Fruit fly (Drosophila melanogaster) whole organism, embryonic: ENCODE results near the gene CG4991.

ENCODE experiments used
- Awh ChIP-seq: fragments of 200-800 bp; sonication (Bioruptor generic); IDR thresholded peaks from 2 replicates; pipeline ENCODE4, ENCODE4 v1.3.6; 2022; ENCODE audit warnings: missing biosample characterization, missing genetic modification characterization
- Bgb ChIP-seq: fragments of 200-800 bp; sonication (Bioruptor generic); IDR thresholded peaks from 2 replicates; pipeline ENCODE4 v1.3.6; 2022; ENCODE audit warnings: missing biosample characterization, missing genetic modification characterization; ENCODE audit not compliant: partially characterized antibody
- CG10462 ChIP-seq: fragments of 200-800 bp; sonication (Bioruptor generic); optimal IDR thresholded peaks from 2 replicates; lab custom pipeline; 2016; ENCODE audit warnings: missing biosample characterization, missing genetic modification characterization
- CG12155 ChIP-seq: fragments of 200-800 bp; sonication (Bioruptor generic); optimal IDR thresholded peaks from 3 replicates; lab custom pipeline; 2016; ENCODE audit warnings: missing biosample characterization, missing genetic modification characterization
- CG12299 ChIP-seq: fragments of 200-800 bp; sonication (Bioruptor generic); optimal IDR thresholded peaks from 2 replicates; lab custom pipeline; 2018; ENCODE audit warnings: missing biosample characterization, mild to moderate bottlenecking, missing genetic modification characterization
- CG15514 ChIP-seq: fragments of 200-800 bp; sonication (Bioruptor generic); optimal IDR thresholded peaks from 3 replicates; lab custom pipeline; 2017; ENCODE audit warnings: missing biosample characterization, missing genetic modification characterization, mild to moderate bottlenecking, moderate library complexity, missing genetic modification reagents
- CG16815 ChIP-seq: fragments of 200-800 bp; sonication (Bioruptor generic); optimal IDR thresholded peaks from 3 replicates; lab custom pipeline; 2017; ENCODE audit warnings: missing biosample characterization, mild to moderate bottlenecking, missing genetic modification characterization
- CG17186 ChIP-seq: fragments of 200-800 bp; sonication (Bioruptor generic); optimal IDR thresholded peaks from 3 replicates; lab custom pipeline; 2017; ENCODE audit warnings: missing biosample characterization, missing genetic modification reagents, missing genetic modification characterization
- CG2202 ChIP-seq: fragments of 200-800 bp; sonication (Bioruptor generic); optimal IDR thresholded peaks from 2 replicates; lab custom pipeline; 2018; ENCODE audit warnings: missing biosample characterization, mild to moderate bottlenecking, missing genetic modification characterization
- CG30403 ChIP-seq: fragments of 200-800 bp; sonication (Bioruptor generic); optimal IDR thresholded peaks from 3 replicates; lab custom pipeline; 2016; ENCODE audit warnings: missing biosample characterization, missing genetic modification characterization
- CG4282 ChIP-seq: fragments of 200-800 bp; sonication (Bioruptor generic); optimal IDR thresholded peaks from 2 replicates; lab custom pipeline; 2016; ENCODE audit warnings: missing biosample characterization, missing genetic modification characterization
- CG4424 ChIP-seq: fragments of 200-800 bp; sonication (Bioruptor generic); optimal IDR thresholded peaks from 3 replicates; lab custom pipeline; 2016; ENCODE audit warnings: missing biosample characterization, missing genetic modification characterization
- CG4617 ChIP-seq: fragments of 200-800 bp; sonication (Bioruptor generic); optimal IDR thresholded peaks from 3 replicates; lab custom pipeline; 2016; ENCODE audit warnings: missing biosample characterization, missing genetic modification characterization, borderline replicate concordance
- CG4707 ChIP-seq: fragments of 200-800 bp; sonication (Bioruptor generic); optimal IDR thresholded peaks from 2 replicates; lab custom pipeline; 2018; ENCODE audit warnings: missing biosample characterization, mild to moderate bottlenecking, missing genetic modification characterization, moderate library complexity
- CG6765 ChIP-seq: fragments of 200-800 bp; sonication (Bioruptor generic); optimal IDR thresholded peaks from 3 replicates; lab custom pipeline; 2017; ENCODE audit warnings: missing biosample characterization, mild to moderate bottlenecking, missing genetic modification characterization
- CG6791 ChIP-seq: fragments of 200-800 bp; sonication (Bioruptor generic); IDR thresholded peaks from 3 replicates; pipeline ENCODE4 v1.3.6; 2022; ENCODE audit warnings: missing biosample characterization, missing genetic modification characterization; ENCODE audit not compliant: partially characterized antibody
- CG7357 ChIP-seq: fragments of 200-800 bp; sonication (Bioruptor generic); IDR thresholded peaks from 3 replicates; pipeline ENCODE4 v1.3.6; 2022; ENCODE audit warnings: missing biosample characterization, missing genetic modification characterization
- CG7987 ChIP-seq: fragments of 200-800 bp; sonication (Bioruptor generic); optimal IDR thresholded peaks from 2 replicates; lab custom pipeline; 2018; ENCODE audit warnings: missing biosample characterization, mild to moderate bottlenecking, missing genetic modification characterization, moderate library complexity
- CG8388 ChIP-seq: fragments of 200-800 bp; sonication (Bioruptor generic); optimal IDR thresholded peaks from 2 replicates; lab custom pipeline; 2019; ENCODE audit warnings: missing biosample characterization, mild to moderate bottlenecking, missing genetic modification characterization, moderate library complexity
- CG9817 ChIP-seq: fragments of 200-800 bp; sonication (Bioruptor generic); optimal IDR thresholded peaks from 2 replicates; lab custom pipeline; 2018; ENCODE audit warnings: missing biosample characterization, mild to moderate bottlenecking, missing genetic modification characterization, moderate library complexity
- CTCF ChIP-seq: fragments of 200-800 bp; sonication (Bioruptor generic); optimal IDR thresholded peaks from 2 replicates; lab custom pipeline; 2017; ENCODE audit warnings: missing biosample characterization, mild to moderate bottlenecking, missing genetic modification characterization, moderate library complexity
- CrebB ChIP-seq: fragments of 200-800 bp; sonication (Bioruptor generic); optimal IDR thresholded peaks from 3 replicates; lab custom pipeline; 2018; ENCODE audit warnings: missing biosample characterization, mild to moderate bottlenecking, missing genetic modification characterization
- Doc2 ChIP-seq: fragments of 200-800 bp; sonication (Bioruptor generic); IDR thresholded peaks from 2 replicates; pipeline ENCODE4 v1.3.6; 2022; ENCODE audit warnings: missing biosample characterization, missing genetic modification characterization
- Dp ChIP-seq: fragments of 200-800 bp; sonication (Bioruptor generic); optimal IDR thresholded peaks from 2 replicates; lab custom pipeline; 2018; ENCODE audit warnings: missing biosample characterization, mild to moderate bottlenecking, missing genetic modification characterization, moderate library complexity
- Drgx ChIP-seq: fragments of 200-800 bp; sonication (Bioruptor generic); IDR thresholded peaks from 2 replicates; pipeline ENCODE4 v1.3.6; 2022; ENCODE audit warnings: missing biosample characterization, missing genetic modification characterization
- Hand ChIP-seq: fragments of 200-800 bp; sonication (Bioruptor generic); optimal IDR thresholded peaks from 2 replicates; lab custom pipeline; 2017; ENCODE audit warnings: mild to moderate bottlenecking, missing biosample characterization, missing genetic modification reagents, missing genetic modification characterization
- Hmx ChIP-seq: fragments of 200-800 bp; sonication (Bioruptor generic); optimal IDR thresholded peaks from 2 replicates; lab custom pipeline; 2016; ENCODE audit warnings: missing biosample characterization, missing genetic modification characterization
- Hsf ChIP-seq: fragments of 200-800 bp; sonication (Bioruptor generic); optimal IDR thresholded peaks from 3 replicates; lab custom pipeline; 2016; ENCODE audit warnings: missing biosample characterization, missing genetic modification characterization
- MESR4 ChIP-seq: fragments of 200-800 bp; sonication (Bioruptor generic); optimal IDR thresholded peaks from 2 replicates; lab custom pipeline; 2018; ENCODE audit warnings: missing biosample characterization, mild to moderate bottlenecking, missing genetic modification characterization, moderate library complexity
- NC2β ChIP-seq: fragments of 200-800 bp; sonication (Bioruptor generic); optimal IDR thresholded peaks from 2 replicates; lab custom pipeline; 2016; ENCODE audit warnings: missing biosample characterization, missing genetic modification characterization
- Sry-δ ChIP-seq: fragments of 200-800 bp; sonication (Bioruptor generic); optimal IDR thresholded peaks from 2 replicates; lab custom pipeline; 2016; ENCODE audit warnings: missing biosample characterization, missing genetic modification characterization
- Xbp1 ChIP-seq: fragments of 200-800 bp; sonication (Bioruptor generic); optimal IDR thresholded peaks from 3 replicates; lab custom pipeline; 2016; ENCODE audit warnings: missing biosample characterization, mild to moderate bottlenecking, missing genetic modification characterization
- cato ChIP-seq: fragments of 200-800 bp; sonication (Bioruptor generic); optimal IDR thresholded peaks from 2 replicates; lab custom pipeline; 2016; ENCODE audit warnings: missing biosample characterization, missing genetic modification characterization, borderline replicate concordance
- caup ChIP-seq: fragments of 200-800 bp; sonication (Bioruptor generic); optimal IDR thresholded peaks from 3 replicates; lab custom pipeline; 2017; ENCODE audit warnings: missing biosample characterization, mild to moderate bottlenecking, missing genetic modification characterization, moderate library complexity; ENCODE audit not compliant: severe bottlenecking
- da ChIP-seq: fragments of 200-800 bp; sonication (Bioruptor generic); optimal IDR thresholded peaks from 2 replicates; lab custom pipeline; 2016; ENCODE audit warnings: missing biosample characterization, missing genetic modification characterization
- ems ChIP-seq: fragments of 200-800 bp; sonication (Bioruptor generic); optimal IDR thresholded peaks from 3 replicates; lab custom pipeline; 2016; ENCODE audit warnings: missing biosample characterization, missing genetic modification characterization
- en ChIP-seq: fragments of 200-800 bp; sonication (Bioruptor generic); optimal IDR thresholded peaks from 2 replicates; lab custom pipeline; 2016; ENCODE audit warnings: missing biosample characterization, missing genetic modification characterization
- gfzf ChIP-seq: fragments of 200-800 bp; sonication (Bioruptor generic); optimal IDR thresholded peaks from 2 replicates; lab custom pipeline; 2016; ENCODE audit warnings: missing biosample characterization, mild to moderate bottlenecking, missing genetic modification characterization, moderate library complexity
- lov ChIP-seq, 2 experiments: fragments of 200-800 bp in 1 of 2; fragments of >200 bp in 1 of 2; sonication (Bioruptor generic) in 1 of 2; IDR thresholded peaks in 1 of 2; optimal IDR thresholded peaks in 1 of 2; 2 replicates in 1 of 2; 3 replicates in 1 of 2; pipeline versions ENCODE4 v1.3.6 to Lab custom; 2017 to 2022; ENCODE audit warnings: missing biosample characterization in 1 of 2, missing genetic modification characterization in 1 of 2
- mam ChIP-seq: fragments of 200-800 bp; sonication (Bioruptor generic); optimal IDR thresholded peaks from 3 replicates; lab custom pipeline; 2016; ENCODE audit warnings: missing biosample characterization, missing genetic modification characterization
- onecut ChIP-seq: fragments of 200-800 bp; sonication (Bioruptor generic); IDR thresholded peaks from 2 replicates; pipeline ENCODE4 v1.3.6; 2022; ENCODE audit warnings: missing biosample characterization, missing genetic modification characterization
- sens ChIP-seq: fragments of 200-800 bp; sonication (Bioruptor generic); peaks from one replicate; lab custom pipeline; 2016; ENCODE audit warnings: missing biosample characterization, missing genetic modification characterization
- sqz ChIP-seq: fragments of 200-800 bp; sonication (Bioruptor generic); optimal IDR thresholded peaks from 3 replicates; lab custom pipeline; 2018; ENCODE audit warnings: missing biosample characterization, mild to moderate bottlenecking, missing genetic modification characterization
- sr ChIP-seq: fragments of 200-800 bp; sonication (Bioruptor generic); IDR thresholded peaks from 3 replicates; pipeline ENCODE4 v1.3.6; 2022; ENCODE audit warnings: missing biosample characterization, missing genetic modification characterization
- trh ChIP-seq: fragments of 200-800 bp; sonication (Bioruptor generic); optimal IDR thresholded peaks from 2 replicates; lab custom pipeline; 2016; ENCODE audit warnings: missing biosample characterization, missing genetic modification characterization
- unc-4 ChIP-seq: fragments of 200-800 bp; sonication (Bioruptor generic); IDR thresholded peaks from 2 replicates; pipeline ENCODE4 v1.3.6; 2022; ENCODE audit warnings: missing biosample characterization, missing genetic modification characterization; ENCODE audit not compliant: partially characterized antibody
- usp ChIP-seq: fragments of >200 bp; optimal IDR thresholded peaks from 2 replicates; lab custom pipeline; 2017; ENCODE audit warnings: missing biosample characterization, missing genetic modification characterization
- zfh1 ChIP-seq: fragments of 200-800 bp; sonication (Bioruptor generic); IDR thresholded peaks from 3 replicates; pipeline ENCODE4 v1.3.6; 2022; ENCODE audit warnings: missing biosample characterization, missing genetic modification characterization

The CG4991 gene

DNA sequence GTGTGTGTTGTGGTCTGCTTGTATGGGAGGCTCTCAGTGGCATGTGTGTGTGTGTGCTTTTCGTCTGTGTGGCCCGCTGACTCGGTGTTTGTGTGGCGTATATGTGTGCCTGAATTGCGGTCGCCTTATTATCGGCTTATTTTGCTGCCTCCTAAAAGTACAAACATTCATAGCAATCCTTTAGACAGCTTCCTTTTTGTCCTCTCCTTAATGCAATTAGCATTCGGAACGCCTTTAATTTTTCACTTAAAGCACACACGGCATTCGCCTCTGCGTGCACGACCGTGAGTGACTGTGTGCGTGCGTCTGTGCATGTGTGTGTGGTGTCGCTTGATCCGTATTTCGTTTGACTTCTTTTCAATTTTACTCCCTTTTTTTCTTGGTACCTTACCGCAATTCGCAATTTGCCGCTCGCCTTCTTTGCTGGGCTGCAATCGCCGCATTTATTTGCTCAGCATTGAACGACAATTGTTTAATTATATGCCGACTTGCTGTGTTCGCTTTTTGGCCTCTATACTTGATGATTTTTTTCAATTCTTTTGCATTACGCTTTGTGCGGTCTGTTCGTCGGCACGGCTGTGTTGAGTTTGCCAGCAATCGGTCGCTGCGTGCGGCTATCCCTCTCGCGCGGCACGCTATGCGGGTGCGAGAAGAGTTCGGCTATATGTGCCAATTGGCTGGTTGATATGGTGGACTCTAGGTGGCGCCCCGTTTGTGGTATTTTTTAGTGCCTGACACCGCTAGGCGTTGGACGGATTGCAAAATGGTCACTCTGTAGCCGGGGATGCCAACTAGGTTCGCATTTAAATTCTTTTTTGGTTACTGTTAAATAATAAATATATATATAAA, 14.1 kb upstream of the CG4991 start, which contains the start of gene wcy (continued):
- no peak for TF ChIP-seq zfh1
- no peak for TF ChIP-seq Awh
- no peak for TF ChIP-seq lov (optimal IDR thresholded peaks at IDR 0.05; lab: Kevin White, UChicago)
- 0 out of 3 replicates have a peak, but pooled peaks have one; percentile 50 for TF ChIP-seq lov (GFP tag; IDR thresholded peaks at IDR 0.05; lab: Robert Waterston, UW)
- TF ChIP-seq CG16815: no peak
- TF ChIP-seq sqz: peak; percentile 76
- TF ChIP-seq onecut (GFP tag; lab: Robert Waterston, UW): peak; percentile 25; the same call in 1 of the 2 replicates
- peak; percentile 37 for TF ChIP-seq CG7987 (GFP tag; lab: Kevin White, UChicago)
- no peak for TF ChIP-seq CG7357 (GFP tag; lab: Robert Waterston, UW)
- peak; percentile 91 for TF ChIP-seq gfzf (GFP tag; lab: Kevin White, UChicago)
- TF ChIP-seq Hand (GFP tag; lab: Kevin White, UChicago): no peak
- no peak for TF ChIP-seq CG6765 (GFP tag; lab: Kevin White, UChicago)
- no peak for TF ChIP-seq en (GFP tag; lab: Kevin White, UChicago)
- no peak for TF ChIP-seq sr
- peak; percentile 13 for TF ChIP-seq CG4617
- no peak for TF ChIP-seq CG12299 (tag; lab: Kevin White, UChicago)
- TF ChIP-seq Dp (GFP tag; lab: Kevin White, UChicago): peak; percentile 51
- no peak for TF ChIP-seq da (GFP tag; lab: Kevin White, UChicago)
- no peak for TF ChIP-seq CG12155 (GFP tag; lab: Kevin White, UChicago)
- TF ChIP-seq CG10462 (GFP tag; lab: Kevin White, UChicago): no peak
- no peak for TF ChIP-seq trh
- TF ChIP-seq CG6791 (GFP tag; lab: Robert Waterston, UW): 0 out of 3 replicates have a peak, but pooled peaks have one; percentile 47
- no peak for TF ChIP-seq CG2202 (tag; lab: Kevin White, UChicago)
- peak; percentile 45 for TF ChIP-seq Sry-δ (GFP tag; lab: Kevin White, UChicago)
- TF ChIP-seq MESR4: peak; percentile 53
- peak; percentile 2 for TF ChIP-seq CG30403 (GFP tag; lab: Kevin White, UChicago)
- no peak for TF ChIP-seq Doc2 (GFP tag; lab: Robert Waterston, UW)
- TF ChIP-seq usp (GFP tag; lab: Kevin White, UChicago): no peak
- TF ChIP-seq CG9817 (tag; lab: Kevin White, UChicago): no peak
- TF ChIP-seq CG17186 (GFP tag; lab: Kevin White, UChicago): peak; percentile 55
- TF ChIP-seq unc-4: peak; percentile 42; the same call in 1 of the 2 replicates
- no peak for TF ChIP-seq Drgx (GFP tag; lab: Robert Waterston, UW)
- peak; percentile 26 for TF ChIP-seq mam (GFP tag; lab: Kevin White, UChicago)
- peak; percentile 60 for TF ChIP-seq Bgb (GFP tag; lab: Robert Waterston, UW)
- no peak for TF ChIP-seq CG15514 (GFP tag; lab: Kevin White, UChicago)
- peak; percentile 14 for TF ChIP-seq ems (GFP tag; lab: Kevin White, UChicago)
- TF ChIP-seq CG4707 (GFP tag; lab: Kevin White, UChicago): no peak
- TF ChIP-seq cato: no peak
- TF ChIP-seq caup (GFP tag; lab: Kevin White, UChicago): peak; percentile 53
- TF ChIP-seq Hsf (GFP tag; lab: Kevin White, UChicago): peak; percentile 27
- no peak for TF ChIP-seq CG4424 (GFP tag; lab: Kevin White, UChicago)
- peak; percentile 97 for TF ChIP-seq CTCF (GFP tag; lab: Kevin White, UChicago)
- TF ChIP-seq CrebB: no peak
- no peak for TF ChIP-seq CG4282
- TF ChIP-seq sens (GFP tag; lab: Kevin White, UChicago): peak; percentile 45
- peak; percentile 37 for TF ChIP-seq Xbp1 (GFP tag; lab: Kevin White, UChicago)
- TF ChIP-seq CG8388 (GFP tag; lab: Kevin White, UChicago): no peak
- TF ChIP-seq Hmx (GFP tag; lab: Kevin White, UChicago): no peak
- peak; percentile 44 for TF ChIP-seq NC2β (GFP tag; lab: Kevin White, UChicago)
